Fruit fly (Drosophila melanogaster): ENCODE results near the gene grn.

- no peak for TF ChIP-seq CG7368 (GFP tag; optimal IDR thresholded peaks at IDR 0.05)
- no peak for TF ChIP-seq topi (GFP tag; optimal IDR thresholded peaks at IDR 0.05)
- TF ChIP-seq Lpt (GFP tag; optimal IDR thresholded peaks at IDR 0.05), result no peak
- TF ChIP-seq Sox102F (GFP tag; optimal IDR thresholded peaks at IDR 0.05), result no peak
- TF ChIP-seq fkh (GFP tag; optimal IDR thresholded peaks at IDR 0.05), result no peak
- TF ChIP-seq CG6808 (GFP tag; optimal IDR thresholded peaks at IDR 0.05), result no peak
- TF ChIP-seq CG6854 (GFP tag; optimal IDR thresholded peaks at IDR 0.05), result no peak
- no peak for TF ChIP-seq dac (GFP tag; optimal IDR thresholded peaks at IDR 0.05)
- no peak for TF ChIP-seq OdsH (GFP tag; optimal IDR thresholded peaks at IDR 0.05)
- TF ChIP-seq CG16779 (tag; optimal IDR thresholded peaks at IDR 0.05), result no peak
- no peak for TF ChIP-seq CG4318 (GFP tag; optimal IDR thresholded peaks at IDR 0.05)
- no peak for TF ChIP-seq spab (GFP tag; optimal IDR thresholded peaks at IDR 0.05)
Measured at dm6 chr3R:8206019-8206418, 24.8 kb upstream of the grn start.

Measured in whole organism, prepupa.